Fruit fly (Drosophila melanogaster) whole organism, adult: ENCODE measurements around the gene EloB.

Source experiments
- CG14711 ChIP-seq: fragments of 200-800 bp; sonication (Bioruptor generic); optimal IDR thresholded peaks from 2 replicates; lab custom pipeline; 2018; ENCODE audit warnings: missing biosample characterization, mild to moderate bottlenecking, missing genetic modification characterization, moderate library complexity
- kay ChIP-seq: fragments of 200-800 bp; sonication (Bioruptor generic); peaks from one replicate; lab custom pipeline; 2016; ENCODE audit warnings: missing biosample characterization, missing genetic modification characterization, borderline replicate concordance

dm6 chr3R:20588480-20588785, 8.8 kb upstream of the EloB start, which contains the start of gene Srp72:
- no peak for TF ChIP-seq kay
- peak; percentile 38 for TF ChIP-seq CG14711 (tag; lab: Kevin White, UChicago)
